Worm (Caenorhabditis elegans) whole organism, late embryonic: Measurements from ENCODE around the gene Y70G10A.3.

Experiments used
- C38D4.7 ChIP-seq: fragments of 200-800 bp; sonication (Bioruptor generic); optimal IDR thresholded peaks from 2 replicates; lab custom pipeline; 2018; ENCODE audit warnings: mild to moderate bottlenecking, missing genetic modification characterization, moderate library complexity, missing compliant biosample characterization
- K09A11.1 ChIP-seq: sonication (generic microtip); optimal IDR thresholded peaks from 2 replicates; lab custom pipeline; 2017; ENCODE audit warnings: antibody characterized with exemption, mild to moderate bottlenecking, missing genetic modification characterization, missing compliant biosample characterization; ENCODE audit not compliant: insufficient read depth
- ceh-2 ChIP-seq: sonication (generic microtip); optimal IDR thresholded peaks from 2 replicates; lab custom pipeline; 2016; ENCODE audit warnings: missing genotype, missing genetic modification characterization, missing compliant biosample characterization
- ceh-30 ChIP-seq: fragments of 150-350 bp; optimal IDR thresholded peaks from 2 replicates; lab custom pipeline; 2014; ENCODE audit warnings: missing biosample characterization, missing genetic modification characterization
- ceh-31 ChIP-seq: sonication (generic microtip); optimal IDR thresholded peaks from 2 replicates; lab custom pipeline; 2016; ENCODE audit warnings: missing genetic modification characterization, missing compliant biosample characterization
- ceh-34 ChIP-seq: sonication (generic microtip); optimal IDR thresholded peaks from 2 replicates; lab custom pipeline; 2016; ENCODE audit warnings: mild to moderate bottlenecking, missing genetic modification characterization, missing compliant biosample characterization
- ceh-48 ChIP-seq: sonication (generic microtip); optimal IDR thresholded peaks from 2 replicates; lab custom pipeline; 2016; ENCODE audit warnings: missing genetic modification characterization, inconsistent platforms, missing compliant biosample characterization
- ceh-6 ChIP-seq: fragments of 200-800 bp; sonication (Bioruptor generic); optimal IDR thresholded peaks from 2 replicates; lab custom pipeline; 2018; ENCODE audit warnings: mild to moderate bottlenecking, missing genetic modification characterization, missing compliant biosample characterization
- dve-1 ChIP-seq: sonication (generic microtip); optimal IDR thresholded peaks from 2 replicates; lab custom pipeline; 2017; ENCODE audit warnings: antibody characterized with exemption, mild to moderate bottlenecking, missing genetic modification characterization, missing compliant biosample characterization
- elt-2 ChIP-seq: sonication (generic microtip); optimal IDR thresholded peaks from 2 replicates; lab custom pipeline; 2016; ENCODE audit warnings: missing genetic modification reagents, missing genetic modification characterization, missing compliant biosample characterization
- elt-4 ChIP-seq: sonication (generic microtip); optimal IDR thresholded peaks from 2 replicates; lab custom pipeline; 2016; ENCODE audit warnings: missing genetic modification characterization, missing compliant biosample characterization
- ets-4 ChIP-seq: sonication (generic microtip); optimal IDR thresholded peaks from 2 replicates; lab custom pipeline; 2016; ENCODE audit warnings: missing genetic modification characterization, missing compliant biosample characterization
- eyg-1 ChIP-seq: sonication (generic microtip); optimal IDR thresholded peaks from 2 replicates; lab custom pipeline; 2016; ENCODE audit warnings: missing genotype, missing genetic modification characterization, missing compliant biosample characterization
- fax-1 ChIP-seq: sonication (generic microtip); optimal IDR thresholded peaks from 2 replicates; lab custom pipeline; 2016; ENCODE audit warnings: missing genotype, missing genetic modification characterization, missing compliant biosample characterization
- fkh-10 ChIP-seq: fragments of 150-350 bp; optimal IDR thresholded peaks from 2 replicates; lab custom pipeline; 2014; ENCODE audit warnings: missing biosample characterization, missing genetic modification reagents, missing genetic modification characterization
- fkh-6 ChIP-seq: sonication (generic microtip); optimal IDR thresholded peaks from 2 replicates; lab custom pipeline; 2016; ENCODE audit warnings: missing genetic modification characterization, missing compliant biosample characterization
- hlh-13 ChIP-seq: fragments of 200-800 bp; sonication (Bioruptor generic); optimal IDR thresholded peaks from 2 replicates; lab custom pipeline; 2018; ENCODE audit warnings: mild to moderate bottlenecking, missing genetic modification characterization, missing compliant biosample characterization
- hlh-15 ChIP-seq: sonication (generic microtip); optimal IDR thresholded peaks from 2 replicates; lab custom pipeline; 2016; ENCODE audit warnings: missing genetic modification characterization, missing compliant biosample characterization
- hlh-30 ChIP-seq: sonication (generic microtip); optimal IDR thresholded peaks from 2 replicates; lab custom pipeline; 2017; ENCODE audit warnings: antibody characterized with exemption, missing genetic modification characterization, missing compliant biosample characterization; ENCODE audit not compliant: insufficient read depth
- hlh-8 ChIP-seq: sonication (generic microtip); optimal IDR thresholded peaks from 2 replicates; lab custom pipeline; 2016; ENCODE audit warnings: missing genotype, missing genetic modification characterization, missing compliant biosample characterization
- lim-6 ChIP-seq: sonication (generic microtip); optimal IDR thresholded peaks from 2 replicates; lab custom pipeline; 2016; ENCODE audit warnings: missing genetic modification characterization, missing compliant biosample characterization
- lin-11 ChIP-seq: fragments of 200-800 bp; sonication (Bioruptor generic); optimal IDR thresholded peaks from 2 replicates; lab custom pipeline; 2018; ENCODE audit warnings: mild to moderate bottlenecking, missing genetic modification characterization, missing compliant biosample characterization
- madf-2 ChIP-seq: sonication (generic microtip); optimal IDR thresholded peaks from 2 replicates; lab custom pipeline; 2017; ENCODE audit warnings: missing genetic modification characterization, missing compliant biosample characterization
- mec-3 ChIP-seq: sonication (generic microtip); optimal IDR thresholded peaks from 2 replicates; lab custom pipeline; 2016; ENCODE audit warnings: borderline replicate concordance, missing genetic modification characterization, missing compliant biosample characterization
- nhr-11 ChIP-seq: fragments of 150-350 bp; optimal IDR thresholded peaks from 2 replicates; lab custom pipeline; 2014; ENCODE audit warnings: missing biosample characterization, missing genetic modification characterization
- nhr-232 ChIP-seq: sonication (generic microtip); optimal IDR thresholded peaks from 2 replicates; lab custom pipeline; 2016; ENCODE audit warnings: missing genetic modification characterization, missing compliant biosample characterization
- odd-2 ChIP-seq: sonication (generic microtip); optimal IDR thresholded peaks from 2 replicates; lab custom pipeline; 2017; ENCODE audit warnings: antibody characterized with exemption, mild to moderate bottlenecking, missing genetic modification characterization, missing compliant biosample characterization
- pag-3 ChIP-seq: sonication (generic microtip); optimal IDR thresholded peaks from 2 replicates; lab custom pipeline; 2016; ENCODE audit warnings: missing compliant biosample characterization, missing genetic modification characterization, borderline replicate concordance
- pat-9 ChIP-seq: fragments of 200-800 bp; sonication (Bioruptor generic); optimal IDR thresholded peaks from 2 replicates; lab custom pipeline; 2018; ENCODE audit warnings: mild to moderate bottlenecking, missing genetic modification characterization, moderate library complexity, missing compliant biosample characterization
- pros-1 ChIP-seq: fragments of 150-350 bp; optimal IDR thresholded peaks from 2 replicates; lab custom pipeline; 2014; ENCODE audit warnings: missing biosample characterization, missing genetic modification reagents, missing genetic modification characterization
- ref-2 ChIP-seq: sonication (generic microtip); optimal IDR thresholded peaks from 2 replicates; lab custom pipeline; 2016; ENCODE audit warnings: missing genetic modification characterization, missing compliant biosample characterization
- rnt-1 ChIP-seq: sonication (generic microtip); optimal IDR thresholded peaks from 2 replicates; lab custom pipeline; 2016; ENCODE audit warnings: missing genetic modification characterization, missing compliant biosample characterization
- sox-4 ChIP-seq: sonication (generic microtip); optimal IDR thresholded peaks from 2 replicates; lab custom pipeline; 2017; ENCODE audit warnings: mild to moderate bottlenecking, missing genetic modification characterization, inconsistent platforms, missing compliant biosample characterization
- unc-3 ChIP-seq, 2 experiments: fragments of 200-800 bp in 1 of 2; sonication (Bioruptor generic) in 1 of 2; sonication (generic microtip) in 1 of 2; conservative IDR thresholded peaks in 1 of 2; optimal IDR thresholded peaks in 1 of 2; 2 replicates each; pipeline versions ENCODE4 v1.3.6 to Lab custom; 2016 to 2022; ENCODE audit warnings: missing compliant biosample characterization in 2 of 2, missing genetic modification characterization in 2 of 2, missing genetic modification reagents in 1 of 2
- unc-55 ChIP-seq: sonication (generic microtip); optimal IDR thresholded peaks from 2 replicates; lab custom pipeline; 2017; ENCODE audit warnings: missing biosample characterization, missing genetic modification reagents, missing genetic modification characterization
- unc-86 ChIP-seq: sonication (generic microtip); optimal IDR thresholded peaks from 2 replicates; lab custom pipeline; 2016; ENCODE audit warnings: missing genetic modification characterization, missing compliant biosample characterization
- ztf-16 ChIP-seq: sonication (generic microtip); optimal IDR thresholded peaks from 2 replicates; lab custom pipeline; 2017; ENCODE audit warnings: missing genetic modification characterization, missing compliant biosample characterization

The Y70G10A.3 gene

DNA sequence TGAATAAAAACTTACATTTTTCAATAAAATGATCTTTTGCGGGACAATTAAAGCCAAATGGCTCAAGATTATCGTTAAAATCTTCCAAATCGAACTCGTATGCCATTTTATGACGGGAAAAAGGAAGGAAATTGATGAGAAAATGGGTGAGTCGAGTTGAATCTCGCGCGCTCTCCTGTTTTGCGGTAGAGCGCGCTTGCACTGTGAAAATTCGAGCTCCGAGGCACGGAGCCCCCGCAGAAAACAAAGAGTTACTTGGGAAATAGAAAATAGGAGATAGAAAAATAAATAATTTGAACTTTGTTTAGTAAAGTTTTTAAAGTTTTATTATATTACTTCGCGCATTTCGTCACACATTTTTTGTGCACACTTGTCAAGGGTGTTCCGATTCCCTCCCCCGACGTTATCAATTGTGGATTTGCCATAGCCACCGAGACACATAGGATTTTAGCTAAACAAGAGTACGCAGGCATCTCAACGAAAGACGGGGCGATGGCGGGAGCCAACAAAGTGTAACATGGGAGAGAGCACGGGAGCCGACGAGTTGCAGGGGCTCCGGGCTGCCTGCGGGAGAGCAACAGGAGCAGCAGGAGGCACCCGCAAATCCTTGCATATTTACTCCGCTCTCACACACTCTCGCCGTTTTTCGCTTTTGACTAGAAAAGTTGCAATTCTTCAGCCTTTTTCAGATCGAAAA lies 9.7 kb downstream of the Y70G10A.3 start, which contains the start of the genes div-1 and cor-1 (continued):
- TF ChIP-seq dve-1 (tag; lab: Kevin White, UChicago) (no peak), ets-4 (tag; lab: Kevin White, UChicago) (peak; percentile 24), ceh-30 (tag; lab: Kevin White, UChicago) (no peak), odd-2 (tag; lab: Kevin White, UChicago) (no peak), C38D4.7 (no peak), hlh-30 (tag; lab: Kevin White, UChicago) (no peak), fkh-10 (GFP tag; lab: Kevin White, UChicago) (no peak), unc-3 (GFP tag; conservative IDR thresholded peaks at IDR 0.05; lab: Robert Waterston, UW) (no peak), unc-3 (tag; optimal IDR thresholded peaks at IDR 0.05; lab: Kevin White, UChicago) (no peak), pros-1 (tag; lab: Kevin White, UChicago) (no peak), fkh-6 (tag; lab: Kevin White, UChicago) (no peak), hlh-13 (GFP tag; lab: Kevin White, UChicago) (no peak), sox-4 (tag; lab: Kevin White, UChicago) (no peak), ceh-2 (peak; percentile 36), pag-3 (tag; lab: Kevin White, UChicago) (no peak), unc-86 (no peak), unc-55 (GFP tag; lab: Kevin White, UChicago) (no peak), ceh-34 (tag; lab: Kevin White, UChicago) (no peak), mec-3 (no peak), fax-1 (tag; lab: Kevin White, UChicago) (no peak), ref-2 (tag; lab: Kevin White, UChicago) (no peak), ztf-16 (tag; lab: Kevin White, UChicago) (no peak), rnt-1 (peak; percentile 50), eyg-1 (tag; lab: Kevin White, UChicago) (no peak)
- TF ChIP-seq, all 69 proteins: peak for 8

DNA sequence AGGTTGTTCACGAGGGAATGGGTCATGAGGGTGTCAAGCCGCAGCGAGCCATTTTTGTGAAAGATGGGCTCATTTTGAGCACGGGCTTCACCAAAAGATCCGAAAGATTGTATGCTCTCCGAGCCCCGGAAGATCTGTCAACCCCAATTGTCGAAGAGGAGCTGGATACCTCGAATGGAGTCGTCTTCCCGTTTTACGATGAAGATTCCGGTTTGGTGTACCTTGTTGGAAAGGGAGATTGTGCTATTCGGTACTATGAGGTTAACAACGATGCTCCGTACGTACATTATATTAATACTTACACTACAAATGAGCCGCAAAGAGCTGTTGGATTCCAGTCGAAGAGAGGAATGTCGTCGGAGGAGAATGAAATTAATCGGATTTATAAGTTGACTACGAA lies 12.2 kb downstream of the Y70G10A.3 start:
- TF ChIP-seq lin-11 (tag; lab: Kevin White, UChicago) (no peak), ceh-2 (no peak), madf-2 (tag; lab: Kevin White, UChicago) (no peak), hlh-8 (tag; lab: Kevin White, UChicago) (no peak), pag-3 (tag; lab: Kevin White, UChicago) (no peak), unc-3 (GFP tag; conservative IDR thresholded peaks at IDR 0.05; lab: Robert Waterston, UW) (no peak), unc-3 (tag; optimal IDR thresholded peaks at IDR 0.05; lab: Kevin White, UChicago) (no peak), K09A11.1 (tag; lab: Kevin White, UChicago) (no peak), elt-2 (no peak), nhr-232 (no peak), ceh-31 (no peak), ceh-48 (no peak), lim-6 (tag; lab: Kevin White, UChicago) (no peak), nhr-11 (tag; lab: Kevin White, UChicago) (no peak), rnt-1 (no peak)

DNA sequence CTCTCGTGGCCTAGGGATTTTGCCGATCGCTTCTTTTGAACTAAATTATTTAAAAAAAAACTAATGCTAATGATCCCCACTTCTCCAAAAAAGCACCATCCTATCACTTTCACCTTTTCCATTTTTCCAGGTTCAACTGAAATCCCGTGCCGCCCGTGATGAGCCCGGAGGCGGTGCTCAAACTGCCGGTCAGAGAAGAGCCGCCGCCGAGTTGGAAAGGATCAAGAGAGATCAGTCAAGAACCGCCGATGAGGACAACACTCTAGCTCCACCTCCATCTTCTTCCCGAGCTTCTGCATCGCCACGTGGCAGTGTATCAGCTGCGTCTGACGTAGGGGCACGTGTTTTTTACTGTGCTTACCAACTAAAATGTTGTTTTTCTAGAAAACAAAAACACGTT lies 14.4 kb downstream of the Y70G10A.3 start:
- TF ChIP-seq lim-6 (tag; lab: Kevin White, UChicago), result no peak
- no peak for TF ChIP-seq ztf-16 (tag; lab: Kevin White, UChicago)

ce11 chrIII:10254583-10254982 lies 15.7 kb downstream of the Y70G10A.3 start, which contains the start of gene R01H10.4:
TSS of gene R01H10.4 (plus strand) at chrIII:10254818.
- no peak for TF ChIP-seq pat-9 (tag; lab: Kevin White, UChicago)
- no peak for TF ChIP-seq elt-4 (tag; lab: Kevin White, UChicago)
- no peak for TF ChIP-seq ceh-6
- no peak for TF ChIP-seq hlh-15 (tag; lab: Kevin White, UChicago)
- no peak for TF ChIP-seq nhr-11 (tag; lab: Kevin White, UChicago)
- no peak for TF ChIP-seq ceh-48
